Fruit fly (Drosophila melanogaster): ENCODE data around the gene CG14810.

CG14810 gene

dm6 chrX:1830396-1831218, 10.5 kb upstream of the CG14810 start:
- TF ChIP-seq CG14655 (GFP tag; optimal IDR thresholded peaks at IDR 0.05) (peak; percentile 98), CG17806 (tag; optimal IDR thresholded peaks at IDR 0.05) (peak; percentile 99), CG9948 (tag; optimal IDR thresholded peaks at IDR 0.05) (peak; percentile 97), Pif1B (GFP tag; optimal IDR thresholded peaks at IDR 0.05) (peak; percentile 99), Pif1A (GFP tag; optimal IDR thresholded peaks at IDR 0.05) (peak; percentile 99), fd96Ca (GFP tag; IDR thresholded peaks at IDR 0.05) (peak; percentile 99), CG15710 (tag; optimal IDR thresholded peaks at IDR 0.05) (peak; percentile 95), gl (tag; optimal IDR thresholded peaks at IDR 0.05) (peak; percentile 96), CG8159 (tag; optimal IDR thresholded peaks at IDR 0.05) (peak; percentile 98), EcR (GFP tag; optimal IDR thresholded peaks at IDR 0.05) (peak; percentile 67), Snoo (tag; optimal IDR thresholded peaks at IDR 0.05) (peak; percentile 98), CG32121 (GFP tag; IDR thresholded peaks at IDR 0.05) (peak; percentile 99), CG4496 (GFP tag; IDR thresholded peaks at IDR 0.05) (peak; percentile 100), CG12605 (GFP tag; IDR thresholded peaks at IDR 0.05) (peak; percentile 99), CG13204 (GFP tag; optimal IDR thresholded peaks at IDR 0.05) (peak; percentile 87), CG34367 (tag; optimal IDR thresholded peaks at IDR 0.05) (peak; percentile 98), rn (GFP tag; IDR thresholded peaks at IDR 0.05) (peak; percentile 98), CG10348 (GFP tag; IDR thresholded peaks at IDR 0.05) (peak; percentile 94), D1 (tag; optimal IDR thresholded peaks at IDR 0.05) (peak; percentile 89), Ets98B (GFP tag; IDR thresholded peaks at IDR 0.05) (peak; percentile 99), CG8301 (tag; optimal IDR thresholded peaks at IDR 0.05) (peak; percentile 98)

- TF ChIP-seq CG34367 (tag; optimal IDR thresholded peaks at IDR 0.05) (no peak), rn (GFP tag; IDR thresholded peaks at IDR 0.05) (no peak), CG4496 (GFP tag; IDR thresholded peaks at IDR 0.05) (no peak), CG8301 (tag; optimal IDR thresholded peaks at IDR 0.05) (no peak), Pif1B (GFP tag; optimal IDR thresholded peaks at IDR 0.05) (no peak), EcR (GFP tag; optimal IDR thresholded peaks at IDR 0.05) (peak; percentile 90), CG12605 (GFP tag; IDR thresholded peaks at IDR 0.05) (peak; percentile 53; the same call in 1 of the 2 replicates), CG10348 (GFP tag; IDR thresholded peaks at IDR 0.05) (no peak), Snoo (tag; optimal IDR thresholded peaks at IDR 0.05) (no peak), D1 (tag; optimal IDR thresholded peaks at IDR 0.05) (no peak), CG14655 (GFP tag; optimal IDR thresholded peaks at IDR 0.05) (peak; percentile 3)
Measured at dm6 chrX:1828097-1828496, 8.0 kb upstream of the CG14810 start.

DNA sequence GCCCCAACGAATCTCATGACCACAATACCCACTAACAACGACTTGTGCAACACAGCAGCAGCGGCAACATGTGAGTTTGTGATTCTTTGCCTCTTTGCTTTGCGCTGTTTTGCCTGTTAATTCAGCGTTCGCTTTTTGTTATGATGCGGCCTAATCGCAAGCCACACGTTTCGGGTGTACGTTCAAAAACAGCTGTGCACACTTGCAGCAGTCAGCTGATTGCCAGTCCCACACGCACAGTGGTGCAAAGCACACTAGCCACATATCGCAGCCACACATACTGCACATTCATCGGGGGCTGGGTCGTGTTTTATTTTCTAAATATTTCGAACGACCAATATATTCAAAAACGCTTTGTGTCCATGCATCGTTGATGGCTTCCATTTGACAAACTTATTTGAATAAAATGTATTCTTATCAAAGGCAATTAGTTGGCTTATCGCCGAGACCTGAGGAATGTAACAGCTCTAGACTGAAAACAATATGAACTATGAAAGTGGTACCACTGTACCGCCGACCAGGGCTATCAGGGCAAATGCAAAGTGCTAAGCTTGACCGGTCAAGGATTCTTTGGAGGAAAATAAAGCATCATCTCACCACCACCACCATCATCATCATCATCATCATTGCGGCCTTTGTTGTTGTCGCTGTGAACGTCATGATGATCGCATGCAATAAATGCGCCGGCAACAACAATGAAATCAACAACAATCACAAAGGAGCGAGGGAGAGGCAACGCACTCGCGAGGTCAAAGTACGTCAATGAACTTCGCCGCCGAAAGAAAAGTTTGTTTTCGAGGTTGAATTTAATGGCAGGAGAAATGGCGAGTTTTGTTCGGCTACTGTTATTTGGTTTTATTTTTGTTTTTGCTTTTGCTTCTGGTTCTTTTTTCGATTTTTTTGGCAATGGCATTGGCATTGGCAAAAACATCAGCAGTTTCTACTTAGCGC, 6.0 kb upstream of the CG14810 start:
- TF ChIP-seq EcR (GFP tag; optimal IDR thresholded peaks at IDR 0.05): peak; percentile 99
- peak; percentile 53 for TF ChIP-seq CG9948 (tag; optimal IDR thresholded peaks at IDR 0.05)
- TF ChIP-seq Pif1A (GFP tag; optimal IDR thresholded peaks at IDR 0.05): peak; percentile 70
- TF ChIP-seq CG14655 (GFP tag; optimal IDR thresholded peaks at IDR 0.05): peak; percentile 60
- TF ChIP-seq CG13204 (GFP tag; optimal IDR thresholded peaks at IDR 0.05): no peak
- no peak for TF ChIP-seq CG32121 (GFP tag; IDR thresholded peaks at IDR 0.05)
- TF ChIP-seq CG12605 (GFP tag; IDR thresholded peaks at IDR 0.05): no peak
- TF ChIP-seq CG4496 (GFP tag; IDR thresholded peaks at IDR 0.05): peak; percentile 34; the same call in 2 of the 3 replicates
- TF ChIP-seq Snoo (tag; optimal IDR thresholded peaks at IDR 0.05): peak; percentile 43
- TF ChIP-seq Ets98B (GFP tag; IDR thresholded peaks at IDR 0.05): no peak
- peak; percentile 69 for TF ChIP-seq CG8159 (tag; optimal IDR thresholded peaks at IDR 0.05)
- TF ChIP-seq D1 (tag; optimal IDR thresholded peaks at IDR 0.05): no peak
- no peak for TF ChIP-seq gl (tag; optimal IDR thresholded peaks at IDR 0.05)
- TF ChIP-seq CG10348 (GFP tag; IDR thresholded peaks at IDR 0.05): no peak
- no peak for TF ChIP-seq rn (GFP tag; IDR thresholded peaks at IDR 0.05)
- TF ChIP-seq CG17806 (tag; optimal IDR thresholded peaks at IDR 0.05): peak; percentile 41
- TF ChIP-seq CG8301 (tag; optimal IDR thresholded peaks at IDR 0.05): peak; percentile 39
- TF ChIP-seq Pif1B (GFP tag; optimal IDR thresholded peaks at IDR 0.05): peak; percentile 52
- TF ChIP-seq fd96Ca (GFP tag; IDR thresholded peaks at IDR 0.05): no peak; the same call in 2 of the 3 replicates
- TF ChIP-seq CG34367 (tag; optimal IDR thresholded peaks at IDR 0.05): peak; percentile 45
- peak; percentile 72 for TF ChIP-seq CG15710 (tag; optimal IDR thresholded peaks at IDR 0.05)

DNA sequence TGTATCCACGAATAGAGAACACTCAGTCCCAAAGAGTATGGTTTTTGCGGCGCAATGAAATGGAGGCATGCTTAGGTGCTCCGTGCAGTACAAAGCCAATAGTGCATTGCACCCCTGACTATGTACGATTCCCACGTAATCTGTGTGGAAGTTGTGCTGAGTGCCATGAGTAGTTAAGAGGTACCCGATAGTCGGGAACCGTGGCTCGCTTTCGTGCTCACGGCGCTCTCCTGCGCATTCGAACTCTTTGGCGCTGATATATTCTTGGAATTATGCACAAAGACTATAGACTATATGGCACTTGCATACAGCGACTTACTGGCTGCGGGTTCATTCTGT, 4.4 kb upstream of the CG14810 start:
- TF ChIP-seq CG4496 (GFP tag; IDR thresholded peaks at IDR 0.05) (peak; percentile 80; the same call in 2 of the 3 replicates), Ets98B (GFP tag; IDR thresholded peaks at IDR 0.05) (peak; percentile 58; the same call in 1 of the 2 replicates), CG17806 (tag; optimal IDR thresholded peaks at IDR 0.05) (peak; percentile 55), gl (tag; optimal IDR thresholded peaks at IDR 0.05) (peak; percentile 21), CG32121 (GFP tag; IDR thresholded peaks at IDR 0.05) (peak; percentile 68), CG9948 (tag; optimal IDR thresholded peaks at IDR 0.05) (peak; percentile 56), CG34367 (tag; optimal IDR thresholded peaks at IDR 0.05) (peak; percentile 56), fd96Ca (GFP tag; IDR thresholded peaks at IDR 0.05) (peak; percentile 58; the same call in 2 of the 3 replicates), CG15710 (tag; optimal IDR thresholded peaks at IDR 0.05) (peak; percentile 68), CG14655 (GFP tag; optimal IDR thresholded peaks at IDR 0.05) (peak; percentile 72), D1 (tag; optimal IDR thresholded peaks at IDR 0.05) (peak; percentile 5), CG8159 (tag; optimal IDR thresholded peaks at IDR 0.05) (peak; percentile 67), CG13204 (GFP tag; optimal IDR thresholded peaks at IDR 0.05) (peak; percentile 14), Pif1B (GFP tag; optimal IDR thresholded peaks at IDR 0.05) (peak; percentile 42), Pif1A (GFP tag; optimal IDR thresholded peaks at IDR 0.05) (peak; percentile 65), EcR (GFP tag; optimal IDR thresholded peaks at IDR 0.05) (peak; percentile 95), CG8301 (tag; optimal IDR thresholded peaks at IDR 0.05) (peak; percentile 59), rn (GFP tag; IDR thresholded peaks at IDR 0.05) (no peak), Snoo (tag; optimal IDR thresholded peaks at IDR 0.05) (peak; percentile 67), CG10348 (GFP tag; IDR thresholded peaks at IDR 0.05) (peak; percentile 44; the same call in 1 of the 2 replicates), CG12605 (GFP tag; IDR thresholded peaks at IDR 0.05) (no peak; the same call in 1 of the 2 replicates)

All from whole organism, pupa.